Worm (Caenorhabditis elegans) whole organism, late embryonic: ENCODE data around the gene F59B10.6.

Source experiments
- C38D4.7 ChIP-seq: fragments of 200-800 bp; sonication (Bioruptor generic); optimal IDR thresholded peaks from 2 replicates; lab custom pipeline; 2018; ENCODE audit warnings: mild to moderate bottlenecking, missing genetic modification characterization, moderate library complexity, missing compliant biosample characterization
- F13H6.1 ChIP-seq: sonication (generic microtip); optimal IDR thresholded peaks from 2 replicates; lab custom pipeline; 2016; ENCODE audit warnings: missing genetic modification characterization, missing compliant biosample characterization
- K02D7.2 ChIP-seq: sonication (generic microtip); optimal IDR thresholded peaks from 2 replicates; lab custom pipeline; 2017; ENCODE audit warnings: mild to moderate bottlenecking, missing genetic modification characterization, missing compliant biosample characterization
- K09A11.1 ChIP-seq: sonication (generic microtip); optimal IDR thresholded peaks from 2 replicates; lab custom pipeline; 2017; ENCODE audit warnings: antibody characterized with exemption, mild to moderate bottlenecking, missing genetic modification characterization, missing compliant biosample characterization; ENCODE audit not compliant: insufficient read depth
- ceh-14 ChIP-seq: sonication (generic microtip); optimal IDR thresholded peaks from 2 replicates; lab custom pipeline; 2016; ENCODE audit warnings: missing genotype, missing genetic modification characterization, missing compliant biosample characterization
- ceh-18 ChIP-seq: sonication (generic microtip); optimal IDR thresholded peaks from 2 replicates; lab custom pipeline; 2016; ENCODE audit warnings: missing genetic modification characterization, missing compliant biosample characterization
- ceh-19 ChIP-seq: fragments of 200-800 bp; sonication (Bioruptor generic); optimal IDR thresholded peaks from 2 replicates; lab custom pipeline; 2018; ENCODE audit warnings: mild to moderate bottlenecking, missing genetic modification characterization, missing compliant biosample characterization
- ceh-22 ChIP-seq: sonication (generic microtip); optimal IDR thresholded peaks from 2 replicates; lab custom pipeline; 2017; ENCODE audit warnings: missing biosample characterization, missing genetic modification characterization
- ceh-34 ChIP-seq: sonication (generic microtip); optimal IDR thresholded peaks from 2 replicates; lab custom pipeline; 2016; ENCODE audit warnings: mild to moderate bottlenecking, missing genetic modification characterization, missing compliant biosample characterization
- ceh-45 ChIP-seq: fragments of 200-800 bp; sonication (Bioruptor generic); IDR thresholded peaks from 2 replicates; pipeline ENCODE4 v1.3.6; 2022; ENCODE audit warnings: missing genetic modification reagents, missing genetic modification characterization, missing compliant biosample characterization
- che-1 ChIP-seq: sonication (generic microtip); optimal IDR thresholded peaks from 2 replicates; lab custom pipeline; 2016; ENCODE audit warnings: mild to moderate bottlenecking, missing genetic modification characterization, missing compliant biosample characterization
- dmd-4 ChIP-seq: sonication (generic microtip); optimal IDR thresholded peaks from 2 replicates; lab custom pipeline; 2016; ENCODE audit warnings: borderline replicate concordance, missing genetic modification characterization, missing compliant biosample characterization
- dve-1 ChIP-seq: sonication (generic microtip); optimal IDR thresholded peaks from 2 replicates; lab custom pipeline; 2017; ENCODE audit warnings: antibody characterized with exemption, mild to moderate bottlenecking, missing genetic modification characterization, missing compliant biosample characterization
- elt-2 ChIP-seq: sonication (generic microtip); optimal IDR thresholded peaks from 2 replicates; lab custom pipeline; 2016; ENCODE audit warnings: missing genetic modification reagents, missing genetic modification characterization, missing compliant biosample characterization
- elt-4 ChIP-seq: sonication (generic microtip); optimal IDR thresholded peaks from 2 replicates; lab custom pipeline; 2016; ENCODE audit warnings: missing genetic modification characterization, missing compliant biosample characterization
- ets-4 ChIP-seq: sonication (generic microtip); optimal IDR thresholded peaks from 2 replicates; lab custom pipeline; 2016; ENCODE audit warnings: missing genetic modification characterization, missing compliant biosample characterization
- hlh-13 ChIP-seq: fragments of 200-800 bp; sonication (Bioruptor generic); optimal IDR thresholded peaks from 2 replicates; lab custom pipeline; 2018; ENCODE audit warnings: mild to moderate bottlenecking, missing genetic modification characterization, missing compliant biosample characterization
- hlh-30 ChIP-seq: sonication (generic microtip); optimal IDR thresholded peaks from 2 replicates; lab custom pipeline; 2017; ENCODE audit warnings: antibody characterized with exemption, missing genetic modification characterization, missing compliant biosample characterization; ENCODE audit not compliant: insufficient read depth
- hlh-6 ChIP-seq: sonication (generic microtip); optimal IDR thresholded peaks from 2 replicates; lab custom pipeline; 2016; ENCODE audit warnings: missing genotype, missing genetic modification characterization, missing compliant biosample characterization
- hlh-8 ChIP-seq: sonication (generic microtip); optimal IDR thresholded peaks from 2 replicates; lab custom pipeline; 2016; ENCODE audit warnings: missing genotype, missing genetic modification characterization, missing compliant biosample characterization
- madf-2 ChIP-seq: sonication (generic microtip); optimal IDR thresholded peaks from 2 replicates; lab custom pipeline; 2017; ENCODE audit warnings: missing genetic modification characterization, missing compliant biosample characterization
- mec-3 ChIP-seq: sonication (generic microtip); optimal IDR thresholded peaks from 2 replicates; lab custom pipeline; 2016; ENCODE audit warnings: borderline replicate concordance, missing genetic modification characterization, missing compliant biosample characterization
- nfya-1 ChIP-seq: sonication (generic microtip); optimal IDR thresholded peaks from 2 replicates; lab custom pipeline; 2017; ENCODE audit warnings: missing genetic modification characterization, mild to moderate bottlenecking, missing compliant biosample characterization, antibody characterized with exemption, moderate library complexity
- npax-4 ChIP-seq: sonication (generic microtip); optimal IDR thresholded peaks from 2 replicates; lab custom pipeline; 2016; ENCODE audit warnings: missing genetic modification characterization, missing compliant biosample characterization
- pag-3 ChIP-seq: sonication (generic microtip); optimal IDR thresholded peaks from 2 replicates; lab custom pipeline; 2016; ENCODE audit warnings: missing compliant biosample characterization, missing genetic modification characterization, borderline replicate concordance
- pat-9 ChIP-seq: fragments of 200-800 bp; sonication (Bioruptor generic); optimal IDR thresholded peaks from 2 replicates; lab custom pipeline; 2018; ENCODE audit warnings: mild to moderate bottlenecking, missing genetic modification characterization, moderate library complexity, missing compliant biosample characterization
- pax-1 ChIP-seq: fragments of 150-350 bp; optimal IDR thresholded peaks from 2 replicates; lab custom pipeline; 2014; ENCODE audit warnings: missing biosample characterization, missing genetic modification characterization
- pha-4 ChIP-seq: fragments of 150-350 bp; optimal IDR thresholded peaks from 2 replicates; lab custom pipeline; 2018; ENCODE audit warnings: missing biosample characterization, missing genetic modification reagents, missing genetic modification characterization
- pqm-1 ChIP-seq: sonication (generic microtip); optimal IDR thresholded peaks from 2 replicates; lab custom pipeline; 2016; ENCODE audit warnings: missing genetic modification characterization, missing compliant biosample characterization
- ref-2 ChIP-seq: sonication (generic microtip); optimal IDR thresholded peaks from 2 replicates; lab custom pipeline; 2016; ENCODE audit warnings: missing genetic modification characterization, missing compliant biosample characterization
- rnt-1 ChIP-seq: sonication (generic microtip); optimal IDR thresholded peaks from 2 replicates; lab custom pipeline; 2016; ENCODE audit warnings: missing genetic modification characterization, missing compliant biosample characterization
- sdc-2 ChIP-seq: sonication (generic microtip); optimal IDR thresholded peaks from 2 replicates; lab custom pipeline; 2016; ENCODE audit warnings: missing genotype, missing genetic modification characterization, missing compliant biosample characterization
- sox-2 ChIP-seq: fragments of 200-800 bp; sonication (Bioruptor generic); IDR thresholded peaks from 2 replicates; pipeline ENCODE4 v1.3.6; 2022; ENCODE audit warnings: missing genetic modification reagents, missing genetic modification characterization, missing compliant biosample characterization
- tbx-2 ChIP-seq: sonication (generic microtip); optimal IDR thresholded peaks from 2 replicates; lab custom pipeline; 2016; ENCODE audit warnings: missing genetic modification characterization, missing compliant biosample characterization
- unc-42 ChIP-seq: sonication (generic microtip); optimal IDR thresholded peaks from 2 replicates; lab custom pipeline; 2016; ENCODE audit warnings: missing genotype, missing genetic modification characterization, missing compliant biosample characterization
- unc-55 ChIP-seq: sonication (generic microtip); optimal IDR thresholded peaks from 2 replicates; lab custom pipeline; 2017; ENCODE audit warnings: missing biosample characterization, missing genetic modification reagents, missing genetic modification characterization

Gene F59B10.6

DNA sequence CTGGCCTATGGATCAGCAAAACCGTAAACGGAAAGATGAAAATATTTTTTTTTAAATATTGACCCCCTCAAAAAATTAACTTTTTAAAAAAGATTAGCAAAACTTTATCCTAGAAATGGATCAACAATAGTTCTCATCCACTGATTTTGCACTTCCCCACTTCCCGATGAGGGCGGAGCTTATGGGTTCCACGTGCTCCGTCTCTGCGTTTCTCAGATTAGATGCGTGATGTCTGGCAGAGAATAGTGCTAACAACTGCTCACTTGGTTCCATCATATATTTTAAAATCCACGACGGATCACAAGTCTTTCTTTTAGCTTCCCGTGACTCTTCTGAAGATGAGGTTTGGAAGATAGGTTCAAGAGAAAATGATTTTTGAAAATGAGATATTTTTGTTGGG lies 34.1 kb upstream of the F59B10.6 start:
- TF ChIP-seq hlh-30 (tag; lab: Kevin White, UChicago) = peak; percentile 50
- TF ChIP-seq K09A11.1 = no peak
- TF ChIP-seq ceh-22 (tag; lab: Kevin White, UChicago) = no peak
- TF ChIP-seq ref-2 = no peak
- TF ChIP-seq, all 69 proteins: peak for 1

DNA sequence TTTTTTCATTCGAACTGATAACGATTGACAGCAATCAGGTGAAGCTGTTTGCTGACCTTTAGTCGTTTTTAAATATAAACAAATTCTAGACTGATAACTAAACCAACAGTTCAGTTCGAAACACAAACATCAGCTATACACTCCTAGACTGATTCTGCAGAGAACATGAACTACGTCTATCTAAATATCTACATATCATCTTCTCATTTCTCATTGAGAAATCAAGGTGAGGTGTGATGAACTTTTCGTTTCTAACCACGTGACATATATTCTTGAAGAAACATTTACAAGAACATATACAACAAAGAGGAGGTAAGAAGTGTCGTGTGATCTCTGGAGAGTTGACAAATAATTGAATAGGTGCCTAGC lies 32.9 kb upstream of the F59B10.6 start:
- TF ChIP-seq unc-55 (GFP tag; lab: Kevin White, UChicago) (no peak), hlh-30 (tag; lab: Kevin White, UChicago) (peak; percentile 43)

DNA sequence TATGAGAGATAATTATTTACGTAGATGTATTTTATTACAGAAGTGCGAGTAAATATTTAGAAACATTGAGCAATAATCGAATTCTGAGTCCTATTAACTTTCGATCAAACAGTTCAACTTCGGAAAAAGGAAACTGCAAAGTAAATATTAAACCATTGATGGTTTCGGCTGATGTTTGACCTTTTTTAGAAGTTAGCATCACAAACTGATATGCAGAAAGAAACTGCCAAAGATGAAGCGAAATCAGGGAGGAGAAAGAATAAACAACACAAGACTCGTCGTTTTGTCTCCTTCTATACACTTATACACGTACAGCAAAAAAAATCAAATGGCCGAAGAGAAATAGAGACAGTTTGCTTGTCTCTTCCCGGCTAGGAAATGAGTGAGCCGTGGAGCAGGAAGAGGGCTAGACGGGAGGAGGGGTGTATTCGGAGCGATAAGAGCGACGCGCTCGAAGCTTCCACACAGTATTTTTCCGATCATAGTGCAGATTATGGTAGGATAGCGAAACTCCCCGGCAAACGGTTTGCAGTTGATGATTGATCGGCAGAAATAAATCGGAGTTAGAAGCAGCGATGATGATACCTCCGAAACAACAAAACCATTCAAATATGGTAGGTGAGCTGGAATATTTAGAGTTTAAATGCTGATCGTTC lies 32.4 kb upstream of the F59B10.6 start:
- TF ChIP-seq unc-55 (GFP tag; lab: Kevin White, UChicago) (no peak), elt-2 (tag; lab: Kevin White, UChicago) (peak; percentile 25)

DNA sequence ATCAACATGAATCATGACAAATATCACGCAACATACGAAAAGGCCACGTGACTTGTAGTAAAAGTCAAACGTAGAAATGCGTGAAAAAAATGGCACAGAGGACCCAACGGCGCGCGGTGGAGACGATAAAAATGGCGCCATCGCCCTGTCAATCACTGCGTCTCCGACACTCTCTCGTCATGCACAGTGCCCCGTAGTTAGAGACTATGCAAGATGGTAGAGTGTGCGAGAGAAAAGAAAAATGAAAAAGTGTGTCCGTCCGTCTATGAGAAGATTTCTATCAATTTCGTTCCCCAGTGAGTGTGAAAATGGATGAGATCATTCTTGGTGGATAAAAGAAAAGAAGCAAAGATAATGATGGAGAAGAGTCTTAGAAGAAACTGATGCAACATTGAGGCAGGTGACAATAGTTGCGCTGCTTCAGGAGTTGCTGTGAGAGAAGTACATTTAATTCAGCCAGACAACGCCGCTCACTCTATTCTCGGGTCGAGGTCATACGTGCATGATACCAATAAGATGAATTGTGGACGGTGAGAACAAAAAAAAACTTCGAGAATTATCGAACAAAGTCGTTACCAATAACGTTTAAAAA lies 31.3 kb upstream of the F59B10.6 start:
- TF ChIP-seq pax-1 (tag; lab: Kevin White, UChicago) (no peak), madf-2 (no peak), dve-1 (tag; lab: Kevin White, UChicago) (no peak), unc-55 (GFP tag; lab: Kevin White, UChicago) (peak; percentile 92), nfya-1 (tag; lab: Kevin White, UChicago) (peak; percentile 4), ref-2 (peak; percentile 12), ceh-18 (tag; lab: Kevin White, UChicago) (peak; percentile 55), tbx-2 (tag; lab: Kevin White, UChicago) (peak; percentile 43), ceh-34 (no peak)

DNA sequence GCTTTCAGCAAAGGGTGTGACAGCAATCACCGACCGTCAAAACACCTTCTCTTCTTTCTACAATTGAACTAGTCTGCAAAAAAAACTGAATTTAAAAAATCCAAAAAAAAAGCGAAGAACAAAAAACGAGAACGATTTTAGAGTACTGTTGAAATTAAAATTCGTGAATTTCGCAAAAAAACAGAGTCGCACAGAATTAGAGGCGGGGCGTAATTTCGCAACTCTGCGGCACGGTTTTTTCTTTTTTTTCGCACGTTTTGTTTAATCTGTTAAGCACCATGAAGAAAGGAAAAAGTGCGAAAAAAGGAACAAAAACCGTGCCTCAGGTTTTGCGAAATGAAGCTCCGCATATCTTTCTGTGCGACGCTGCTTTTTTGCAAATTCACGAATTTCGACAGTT lies 30.7 kb upstream of the F59B10.6 start, which contains the start of gene mnk-1:
Gene mnk-1 (minus strand): TSS at position 73 of the 400 bp plus-strand sequence.
- no peak for TF ChIP-seq npax-4
- TF ChIP-seq rnt-1 = no peak
- TF ChIP-seq ceh-22 (tag; lab: Kevin White, UChicago) = no peak
- TF ChIP-seq pha-4 = no peak
- no peak for TF ChIP-seq ceh-19 (GFP tag; lab: Kevin White, UChicago)
- TF ChIP-seq hlh-13 = no peak
- TF ChIP-seq C38D4.7 (GFP tag; lab: Kevin White, UChicago) = no peak
- TF ChIP-seq pqm-1 (tag; lab: Kevin White, UChicago) = no peak
- TF ChIP-seq dmd-4 (tag; lab: Kevin White, UChicago) = no peak
- TF ChIP-seq hlh-8 = no peak
- no peak for TF ChIP-seq K02D7.2 (tag; lab: Kevin White, UChicago)
- no peak for TF ChIP-seq nfya-1 (tag; lab: Kevin White, UChicago)
- no peak for TF ChIP-seq pat-9

DNA sequence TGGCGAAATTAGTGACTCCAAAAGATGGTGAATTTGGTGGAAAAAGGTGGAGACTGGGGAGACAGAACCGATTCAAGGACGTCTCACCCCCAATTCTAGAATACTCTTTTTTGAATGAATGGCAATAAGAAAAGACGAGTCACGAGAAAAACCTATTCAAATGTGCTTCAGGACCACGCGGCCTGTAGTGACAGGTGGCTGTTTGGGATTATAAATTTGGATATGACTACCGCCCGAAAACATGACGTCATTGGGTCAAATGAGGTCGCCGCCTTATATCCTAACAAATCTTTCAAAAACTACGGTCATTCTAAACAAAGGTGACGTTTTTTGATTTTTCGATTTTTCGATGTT lies 29.7 kb upstream of the F59B10.6 start:
- TF ChIP-seq hlh-13 (no peak), ets-4 (tag; lab: Kevin White, UChicago) (no peak), hlh-30 (tag; lab: Kevin White, UChicago) (peak; percentile 64), unc-55 (GFP tag; lab: Kevin White, UChicago) (peak; percentile 10)

DNA sequence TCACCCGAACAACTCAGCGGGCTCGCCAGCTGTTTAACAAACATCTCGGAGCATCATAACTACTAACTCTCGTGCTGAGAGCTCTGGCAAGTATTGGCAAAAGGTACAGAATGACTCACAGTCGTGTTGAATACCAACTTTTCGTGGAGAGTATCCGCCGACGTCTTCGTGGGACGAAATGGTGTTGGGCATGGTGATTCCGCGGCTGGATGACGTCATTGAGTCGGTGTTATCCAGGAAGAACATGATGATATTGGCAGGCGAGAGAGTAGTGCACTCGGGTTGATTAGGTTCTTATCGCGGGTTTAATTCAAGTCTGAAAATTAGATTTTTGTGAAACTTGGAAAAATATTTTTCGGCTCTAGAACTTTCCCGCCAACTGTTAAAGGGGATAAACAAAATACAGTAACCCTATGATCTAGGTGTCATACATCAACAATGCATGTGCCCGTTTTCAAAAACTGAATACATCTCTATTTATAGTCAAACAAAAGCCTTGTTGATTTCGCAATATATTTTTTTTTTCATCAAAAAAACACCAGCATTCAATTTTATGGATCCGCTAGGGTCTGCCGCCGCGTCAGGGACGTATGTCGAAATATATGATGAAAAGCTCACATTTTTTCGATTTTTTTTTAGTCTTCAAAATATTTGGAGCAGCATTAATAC lies 29.2 kb upstream of the F59B10.6 start:
- TF ChIP-seq elt-4 (tag; lab: Kevin White, UChicago) (no peak), npax-4 (no peak), mec-3 (no peak), ceh-14 (tag; lab: Kevin White, UChicago) (no peak), madf-2 (no peak), sdc-2 (tag; lab: Kevin White, UChicago) (no peak), ceh-45 (no peak), F13H6.1 (tag; lab: Kevin White, UChicago) (no peak), che-1 (tag; lab: Kevin White, UChicago) (no peak), sox-2 (no peak), hlh-6 (tag; lab: Kevin White, UChicago) (no peak), C38D4.7 (GFP tag; lab: Kevin White, UChicago) (no peak), pag-3 (tag; lab: Kevin White, UChicago) (no peak), ref-2 (no peak), unc-42 (tag; lab: Kevin White, UChicago) (no peak)
